Worm (Caenorhabditis elegans) whole organism, L4/young adult: ENCODE measurements around the gene str-27.

Experiments
- W03F9.2 ChIP-seq: fragments of 150-350 bp; optimal IDR thresholded peaks from 2 replicates; lab custom pipeline; 2014; ENCODE audit warnings: missing biosample characterization, missing genetic modification characterization
- dao-5 ChIP-seq: sonication (generic microtip); optimal IDR thresholded peaks from 2 replicates; lab custom pipeline; 2016; ENCODE audit warnings: missing genotype, missing genetic modification characterization, moderate library complexity, missing compliant biosample characterization
- him-1 ChIP-seq: sonication (generic microtip); optimal IDR thresholded peaks from 2 replicates; lab custom pipeline; 2016; ENCODE audit warnings: missing genotype, missing genetic modification reagents, missing genetic modification characterization, missing compliant biosample characterization

DNA sequence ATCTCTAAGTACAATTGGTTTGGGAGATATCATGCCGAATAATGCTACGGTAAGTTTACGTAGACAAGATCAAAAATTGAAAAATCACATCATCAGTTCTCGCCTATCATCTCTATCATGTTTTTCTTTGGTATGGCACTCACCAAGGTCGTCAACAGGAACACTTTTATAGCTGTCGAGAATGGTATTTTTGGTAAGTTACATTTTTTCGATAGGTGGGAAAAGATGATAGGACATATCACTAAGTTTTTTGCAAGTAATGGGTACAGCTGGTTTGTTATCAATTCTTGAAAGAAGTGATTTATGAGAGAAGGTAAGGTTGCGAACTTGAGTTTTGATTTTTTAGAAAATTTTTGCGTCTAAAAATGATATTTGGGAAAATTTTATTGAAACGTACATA is 27.6 kb downstream of the str-27 start:
- no peak for TF ChIP-seq dao-5
- no peak for TF ChIP-seq him-1 (tag; lab: Kevin White, UChicago)
- TF ChIP-seq W03F9.2 (tag; lab: Kevin White, UChicago), result no peak
